Fruit fly (Drosophila melanogaster): ENCODE measurements around the gene Or98b.
A peak's percentile ranks its signal among the peaks of the same experiment; 100 is the strongest.

Gene Or98b

DNA sequence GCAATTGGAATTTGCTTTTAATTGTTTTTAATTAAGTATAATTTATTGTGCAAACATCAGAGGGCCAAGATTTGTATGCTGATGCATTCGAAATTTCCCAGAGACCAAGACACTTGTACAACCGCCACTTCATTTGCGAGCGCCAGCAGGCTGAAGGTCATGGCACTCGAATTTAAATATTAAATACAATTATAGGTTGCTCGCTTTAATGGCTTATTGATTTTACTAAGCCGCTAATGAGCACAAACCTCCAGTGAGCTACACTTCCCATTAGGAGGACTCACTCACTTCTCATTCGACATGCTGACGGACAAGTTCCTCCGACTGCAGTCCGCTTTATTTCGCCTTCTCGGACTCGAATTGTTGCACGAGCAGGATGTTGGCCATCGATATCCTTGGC, at the start of gene Or98b:
Gene Or98b (plus strand): TSS at position 301 of the 400 bp plus-strand sequence.
- TF ChIP-seq noc (tag; optimal IDR thresholded peaks at IDR 0.05), result no peak

DNA sequence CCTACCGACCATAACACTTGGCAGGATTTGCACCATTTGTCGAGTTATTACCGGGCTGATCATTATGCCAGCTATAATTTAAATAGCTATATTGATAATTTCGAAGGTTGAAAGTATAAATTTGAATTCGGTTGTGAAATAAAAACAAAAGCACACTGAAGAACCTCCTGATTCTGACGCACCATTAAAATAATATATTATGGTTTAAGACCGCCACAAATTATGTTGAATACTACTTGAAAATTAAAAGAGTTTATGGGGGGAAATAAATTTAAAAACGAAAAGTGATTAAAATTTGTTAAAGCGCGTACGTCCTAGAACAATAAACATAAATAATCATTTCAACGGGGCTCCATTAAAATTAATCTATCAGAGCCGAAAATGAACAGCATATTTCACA, 47.5 kb upstream of the Or98b start, which contains the start of gene CG12516:
Gene CG12516 (minus strand): TSS at position 101 of the 400 bp plus-strand sequence.
- TF ChIP-seq noc (tag; optimal IDR thresholded peaks at IDR 0.05), result no peak

DNA sequence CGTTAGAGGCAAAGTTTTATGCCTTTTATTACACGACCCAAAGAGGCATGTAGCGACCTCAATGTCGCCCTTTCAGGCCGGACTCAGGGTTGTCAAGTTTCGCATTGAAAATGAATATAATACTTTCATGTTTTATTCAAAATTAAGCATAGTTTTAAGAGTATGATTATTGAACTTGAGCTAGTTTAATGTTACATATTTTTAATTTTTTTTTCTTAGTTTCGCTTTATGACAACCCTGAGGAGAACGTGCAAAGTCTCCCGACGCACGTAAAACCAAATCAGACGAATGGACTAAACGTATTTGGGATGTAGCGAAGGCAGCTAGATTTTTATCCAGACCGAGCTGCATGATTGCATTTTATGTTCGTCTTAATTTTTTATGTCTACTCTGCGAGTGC, 46.1 kb upstream of the Or98b start:
- no peak for TF ChIP-seq noc (tag; optimal IDR thresholded peaks at IDR 0.05)

DNA sequence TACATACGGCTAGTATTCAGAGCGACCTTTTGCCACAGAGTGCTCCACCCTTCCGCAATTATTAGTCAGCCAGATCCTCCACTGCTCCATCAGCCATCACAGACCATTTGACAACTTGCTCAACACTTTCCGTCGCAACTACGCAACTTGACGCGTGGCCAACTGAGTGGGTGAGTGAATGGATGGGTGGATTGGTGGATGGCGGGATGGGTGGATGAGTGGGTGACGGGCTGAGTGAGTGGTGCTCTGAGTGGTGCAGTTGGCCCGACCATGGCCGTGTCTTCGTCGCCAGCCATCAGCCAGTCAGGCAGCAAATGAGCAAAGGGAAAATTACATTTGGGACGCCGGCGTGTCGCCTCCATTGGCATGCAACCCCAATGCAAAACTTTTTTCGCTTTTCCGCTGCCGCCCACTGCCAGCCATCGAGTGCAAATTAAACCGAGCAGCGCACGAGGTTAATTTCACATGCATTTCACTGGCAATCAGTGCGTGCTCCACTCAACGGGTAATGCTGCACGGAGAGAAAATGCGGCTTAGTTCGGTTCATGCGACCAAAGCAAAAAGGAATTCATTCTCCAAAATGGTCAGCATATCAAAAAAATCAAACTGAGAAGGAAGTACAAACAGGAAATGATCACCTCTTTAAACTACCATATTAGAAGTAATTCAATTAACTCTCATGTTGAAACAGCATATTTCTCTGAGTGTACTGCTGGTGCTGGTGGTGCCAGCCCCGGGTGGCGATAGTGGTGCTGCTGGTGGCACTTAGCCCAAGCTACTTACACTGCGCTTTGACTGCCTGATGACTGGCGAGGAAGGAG, 43.9 kb upstream of the Or98b start:
- no peak for TF ChIP-seq noc (tag; optimal IDR thresholded peaks at IDR 0.05)

DNA sequence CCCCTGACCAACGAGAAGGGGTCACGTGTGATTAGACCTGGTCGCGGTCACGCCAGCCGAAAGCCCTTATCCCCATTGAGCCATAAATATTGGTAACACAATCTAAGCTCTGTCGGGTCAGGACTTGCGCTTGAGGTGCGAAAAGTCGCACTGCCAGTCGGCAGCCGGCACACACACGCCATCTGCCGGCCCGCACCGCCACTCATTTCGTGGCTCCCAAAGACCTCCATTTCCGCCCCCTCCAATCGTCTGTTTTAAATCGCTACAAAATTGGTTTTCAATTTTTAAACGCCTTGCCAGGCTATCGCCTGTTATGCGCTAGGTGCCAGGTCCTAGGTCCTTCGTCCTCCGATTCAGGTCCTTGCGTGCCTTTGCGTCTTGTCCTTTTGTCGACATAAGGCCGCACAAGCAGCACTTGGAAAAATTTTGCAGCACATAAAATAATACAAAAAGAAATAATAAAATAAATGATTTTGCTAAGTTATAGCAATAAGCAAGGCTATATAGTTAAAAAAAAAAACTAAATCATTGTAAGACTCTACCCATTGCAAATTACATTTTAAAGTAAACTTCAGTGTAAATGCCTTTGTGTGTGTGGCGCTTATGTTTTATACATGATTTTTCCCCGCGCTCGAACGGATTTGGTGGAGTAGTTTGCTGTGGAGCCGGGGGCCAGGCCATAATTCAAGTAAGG, 34.7 kb upstream of the Or98b start:
- no peak for TF ChIP-seq noc (tag; optimal IDR thresholded peaks at IDR 0.05)

DNA sequence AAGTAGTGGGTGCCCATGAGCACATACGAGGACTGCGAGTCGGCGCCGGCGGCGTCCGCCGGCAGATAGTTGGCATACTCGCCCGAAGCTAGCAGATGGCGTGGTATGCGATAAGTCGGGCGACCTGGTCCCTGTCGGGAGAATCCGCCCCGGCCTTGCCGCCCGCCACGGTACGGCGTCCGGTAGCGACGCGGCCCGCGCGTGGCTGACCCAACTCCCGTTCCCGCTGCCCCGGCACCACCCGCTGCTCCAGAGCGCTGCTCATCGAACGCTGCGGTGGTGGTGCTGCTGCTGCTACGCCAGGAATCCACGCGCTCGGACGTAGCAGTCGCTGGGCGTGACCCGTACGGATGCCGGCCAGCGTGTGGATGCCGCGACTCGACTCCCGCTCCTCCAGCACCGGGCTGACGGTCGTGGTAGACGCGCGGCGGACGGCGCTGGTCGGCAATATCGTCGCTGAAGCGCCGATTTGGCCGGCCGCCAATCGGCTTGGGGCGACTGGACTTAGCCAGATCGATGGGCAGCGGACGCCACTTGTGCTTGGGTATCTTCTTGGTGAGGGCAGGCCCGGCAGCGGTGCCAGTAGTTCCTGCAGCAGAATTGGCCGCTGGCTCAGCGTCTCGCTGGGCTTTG, 28.2 kb upstream of the Or98b start:
- no peak for TF ChIP-seq noc (tag; optimal IDR thresholded peaks at IDR 0.05)

DNA sequence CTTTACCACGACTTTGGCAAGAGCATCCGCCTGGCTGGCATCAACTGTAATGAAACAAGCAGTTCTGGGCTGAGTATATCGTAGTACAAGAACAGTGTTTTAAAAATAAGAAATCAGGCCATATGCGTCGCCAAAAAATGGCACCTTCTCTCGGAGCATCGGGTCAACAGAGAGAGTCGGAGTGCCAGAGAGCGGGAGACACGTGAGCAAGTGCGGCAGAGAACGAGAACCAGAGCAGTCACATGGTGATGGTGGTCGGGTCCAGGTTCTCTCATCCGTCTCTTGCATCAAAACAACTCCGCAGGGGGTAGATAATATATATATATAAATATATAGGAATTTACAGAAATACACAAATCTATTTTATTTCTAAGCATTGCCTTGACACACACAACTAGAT, 27.2 kb upstream of the Or98b start:
- TF ChIP-seq noc (tag; optimal IDR thresholded peaks at IDR 0.05), result no peak

DNA sequence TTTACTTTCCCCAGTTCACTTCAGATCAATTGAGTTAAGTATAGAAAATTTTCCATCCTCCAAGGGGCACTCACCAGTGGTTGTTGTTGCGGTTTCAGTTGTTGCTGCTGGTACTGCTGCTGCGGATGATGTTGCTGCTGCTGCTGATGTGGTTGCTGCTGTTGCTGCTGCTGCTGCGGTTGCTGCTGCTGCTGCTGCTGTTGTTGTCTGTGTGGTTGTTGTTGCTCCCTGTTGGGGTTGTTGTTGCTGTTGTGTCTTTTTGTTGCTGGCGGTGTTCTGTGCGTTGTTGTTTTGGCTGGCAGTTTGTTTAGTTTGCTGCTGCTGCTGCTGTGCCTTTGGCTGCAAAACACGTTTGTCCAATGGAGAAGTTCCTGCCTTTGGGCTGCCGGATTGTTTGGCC, 26.6 kb upstream of the Or98b start:
- no peak for TF ChIP-seq noc (tag; optimal IDR thresholded peaks at IDR 0.05)

DNA sequence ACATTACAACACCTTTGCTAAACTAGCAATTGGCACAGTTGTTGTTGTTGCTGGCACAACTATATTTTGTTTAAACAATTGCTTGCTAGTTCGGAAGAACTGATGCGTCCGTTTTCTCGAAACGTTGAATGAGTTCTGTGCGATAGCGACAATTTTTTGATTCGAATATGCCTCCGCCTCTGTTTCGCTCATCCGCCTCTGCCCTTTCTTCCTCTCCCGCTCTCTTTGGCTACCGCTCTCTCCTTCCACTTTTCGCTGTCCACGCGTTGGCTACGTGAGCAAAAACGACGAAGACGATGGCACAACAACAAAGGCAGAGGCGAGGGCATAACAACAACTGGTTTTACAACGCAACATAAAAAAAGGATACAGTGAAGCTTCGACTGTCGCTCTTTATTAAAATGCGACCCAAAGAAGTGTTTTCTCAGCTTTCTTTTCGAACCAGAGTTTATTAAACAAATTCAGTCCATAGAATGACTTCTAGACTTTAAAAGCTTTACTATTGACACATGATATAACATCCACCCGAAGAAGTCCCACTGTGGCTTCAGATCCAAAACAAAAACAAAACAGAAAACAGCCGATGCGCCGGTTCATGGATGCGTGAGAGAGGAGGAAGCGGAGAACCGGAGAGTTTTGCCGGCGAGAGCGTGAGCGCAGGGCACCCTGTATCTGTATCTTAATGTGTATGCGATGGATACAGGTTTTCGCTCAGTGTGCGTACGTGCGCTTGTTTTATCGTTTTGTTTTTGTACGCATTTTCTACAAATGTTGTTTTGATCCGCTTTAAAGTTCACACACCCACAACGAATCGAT, 25.7 kb upstream of the Or98b start:
- peak; percentile 99 for TF ChIP-seq noc (tag; optimal IDR thresholded peaks at IDR 0.05)

DNA sequence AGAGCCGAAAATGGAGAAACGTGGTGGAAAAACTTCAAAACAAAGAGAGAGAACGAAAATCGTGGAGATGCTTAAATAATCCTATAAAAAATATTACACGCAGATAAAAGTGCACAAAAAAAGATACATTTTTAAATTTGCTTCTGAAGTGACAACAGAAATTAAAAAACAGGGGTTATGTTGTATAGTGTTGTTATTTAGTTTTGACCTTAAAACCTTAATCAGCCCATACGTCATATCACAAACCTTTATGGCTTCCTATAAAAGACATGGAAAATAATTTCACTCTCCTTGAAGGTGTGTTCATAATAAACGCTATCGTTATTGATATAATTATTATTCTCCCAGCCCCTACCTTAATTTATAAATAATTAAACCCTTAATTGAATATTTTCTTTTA, 24.9 kb upstream of the Or98b start:
- TF ChIP-seq noc (tag; optimal IDR thresholded peaks at IDR 0.05), result no peak

DNA sequence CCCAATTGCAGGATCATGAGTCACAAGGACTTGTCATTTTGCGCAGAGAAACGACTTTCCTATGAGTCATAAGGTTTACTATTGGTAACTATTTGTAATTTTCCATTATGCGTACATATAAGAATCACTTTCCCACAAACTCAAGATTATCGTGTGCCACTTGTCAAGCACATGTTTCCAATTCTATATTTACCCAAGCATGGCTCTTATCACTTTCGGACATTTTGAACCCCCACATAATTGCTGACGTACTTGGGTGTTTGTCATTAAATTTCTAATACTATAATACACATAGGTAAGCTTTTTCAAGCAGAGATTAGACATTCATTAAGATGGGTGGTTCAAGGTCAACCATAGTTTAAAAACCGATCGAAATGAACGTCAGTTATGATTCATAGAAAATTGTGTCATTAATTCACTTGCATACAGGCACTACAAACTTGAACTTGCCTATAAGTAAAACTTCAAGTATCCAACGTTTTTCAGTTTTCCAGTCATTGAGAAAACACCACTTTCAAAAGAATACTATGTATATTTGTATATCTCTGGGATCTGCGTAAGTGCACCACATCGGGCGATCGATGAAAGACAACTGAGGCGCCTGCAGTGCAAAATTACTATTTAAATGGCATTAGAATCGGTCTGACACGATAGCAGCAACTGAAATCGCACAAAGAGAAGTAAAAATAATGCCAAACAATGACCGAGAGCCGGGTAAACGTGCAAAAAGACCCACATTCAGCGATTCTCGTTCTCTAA, 24.2 kb upstream of the Or98b start:
- TF ChIP-seq noc (tag; optimal IDR thresholded peaks at IDR 0.05), result peak; percentile 25

DNA sequence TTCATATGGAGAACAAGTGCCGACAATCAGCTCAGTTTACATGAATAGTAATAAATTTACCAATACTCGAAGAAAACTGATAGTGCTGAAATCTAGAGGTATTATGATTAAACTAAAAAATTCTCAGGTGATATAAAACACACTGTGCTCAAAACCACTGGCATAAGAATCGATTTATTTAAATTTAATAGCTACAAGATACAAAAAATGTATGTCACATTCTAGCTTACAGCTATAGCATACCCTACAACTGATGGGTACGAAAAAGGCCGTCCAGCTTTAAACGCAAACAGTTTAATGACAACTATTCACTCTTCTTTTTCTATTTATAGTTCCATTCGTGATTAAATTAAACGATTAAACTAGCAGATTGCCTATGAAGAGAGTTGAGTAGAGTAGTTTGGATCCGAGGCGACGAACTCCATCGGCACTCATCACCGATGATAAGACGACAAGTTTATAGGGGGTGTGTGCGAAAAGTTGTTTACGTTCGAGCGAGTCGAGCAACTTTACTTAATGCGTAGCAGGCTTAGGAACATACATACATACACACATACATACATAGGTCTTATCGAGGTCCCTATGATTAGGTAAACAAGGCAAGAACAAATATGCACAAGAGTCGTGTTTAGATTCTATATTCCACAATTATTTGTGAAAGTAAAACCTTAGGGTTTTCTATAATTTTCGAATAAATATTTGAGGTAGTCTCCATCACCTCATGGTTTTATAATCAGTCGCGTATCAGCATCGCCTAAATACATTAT, 23.1 kb upstream of the Or98b start:
- peak; percentile 88 for TF ChIP-seq noc (tag; optimal IDR thresholded peaks at IDR 0.05)

DNA sequence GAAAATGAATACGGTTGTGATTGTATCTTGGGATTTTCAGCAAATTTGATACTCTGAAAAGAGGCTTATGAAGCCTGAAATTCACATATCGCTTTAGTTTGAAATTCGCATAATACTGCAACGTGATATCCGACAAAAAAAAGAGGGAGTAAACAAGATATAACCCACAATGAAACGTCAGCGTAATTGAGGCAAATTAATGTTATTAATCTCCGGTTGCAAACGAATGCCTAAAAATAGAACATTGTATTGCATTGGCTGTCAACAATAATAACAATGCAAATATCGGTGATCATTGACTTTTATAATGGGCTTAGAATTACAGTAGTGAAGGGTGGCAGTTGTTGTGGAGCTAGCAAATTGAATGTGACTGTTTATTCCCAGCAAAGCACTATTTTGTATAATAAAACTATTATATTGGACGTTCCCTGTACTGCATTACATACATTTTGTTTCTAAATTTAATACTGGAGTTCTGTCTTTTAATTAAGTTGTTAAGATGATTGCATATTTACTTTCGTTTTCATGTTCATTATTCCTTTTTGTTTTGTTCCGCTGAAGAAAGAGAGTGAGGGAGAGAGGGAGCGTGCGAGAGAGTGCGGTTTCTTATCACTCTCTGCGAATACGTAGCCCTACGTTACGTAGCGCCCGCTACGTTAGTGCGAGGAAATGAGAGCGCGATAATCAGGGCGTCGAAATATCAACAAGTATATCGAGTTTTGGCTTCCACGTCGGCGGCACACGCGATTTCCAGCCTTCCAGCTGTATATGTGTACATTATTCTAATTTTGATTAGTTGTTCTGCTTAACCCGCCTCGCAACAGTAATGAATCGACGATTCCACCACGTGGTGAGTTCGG, 21.5 kb upstream of the Or98b start:
- no peak for TF ChIP-seq noc (tag; optimal IDR thresholded peaks at IDR 0.05)

Data from whole organism, larva.